Worm (Caenorhabditis elegans) whole organism, dauer: Measurements from ENCODE around the gene uev-2.

ENCODE experiments used
- unc-62 ChIP-seq: sonication (generic microtip); optimal IDR thresholded peaks from 2 replicates; lab custom pipeline; 2017; ENCODE audit warnings: missing biosample characterization, missing genetic modification reagents, missing genetic modification characterization

uev-2 gene

DNA sequence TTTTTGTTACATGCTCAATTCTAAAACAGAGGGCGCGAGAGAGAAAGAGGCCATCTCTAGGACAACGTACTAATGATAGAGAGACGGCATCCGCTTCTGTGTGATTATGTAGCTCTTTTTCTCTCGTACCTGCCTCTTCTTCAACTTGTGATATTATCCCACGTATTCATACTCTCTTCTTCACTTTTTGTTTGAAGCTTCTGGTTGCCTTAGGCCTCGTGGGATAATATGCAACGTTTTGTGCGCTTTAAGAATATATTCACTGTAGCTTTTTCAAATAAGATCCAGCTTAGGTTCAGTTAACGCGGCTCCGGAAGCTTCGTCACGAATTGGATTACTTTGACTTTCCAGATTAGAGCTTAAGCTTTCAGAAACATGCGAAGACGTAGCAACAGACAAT, at the start of gene uev-2, which contains the start of gene F56D2.8:
uev-2 (plus strand) TSS at position 360 of the 400 bp plus-strand sequence.
F56D2.8 (minus strand) TSS at position 101 of the 400 bp plus-strand sequence.
- no peak for TF ChIP-seq unc-62 (GFP tag; lab: Kevin White, UChicago)

DNA sequence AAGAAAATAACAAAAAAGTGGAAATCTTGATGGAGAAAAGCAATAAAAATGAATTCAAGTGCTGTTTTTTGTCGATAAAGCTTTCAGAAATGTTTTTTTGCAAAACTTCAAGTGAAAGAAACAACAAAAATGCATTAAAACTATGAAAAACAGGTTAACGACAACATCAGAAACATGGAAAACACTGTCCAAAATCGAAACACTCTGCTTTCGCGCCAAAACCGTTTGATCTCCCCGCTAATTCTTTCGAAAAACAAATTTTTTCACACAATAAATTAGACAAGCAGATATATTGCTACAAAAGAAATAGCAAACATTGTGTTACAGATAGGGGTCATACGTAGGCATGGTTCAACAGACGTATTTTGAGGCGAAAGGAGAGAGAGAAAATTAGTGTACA, 41.1 kb upstream of the uev-2 start:
- no peak for TF ChIP-seq unc-62 (GFP tag; lab: Kevin White, UChicago)

DNA sequence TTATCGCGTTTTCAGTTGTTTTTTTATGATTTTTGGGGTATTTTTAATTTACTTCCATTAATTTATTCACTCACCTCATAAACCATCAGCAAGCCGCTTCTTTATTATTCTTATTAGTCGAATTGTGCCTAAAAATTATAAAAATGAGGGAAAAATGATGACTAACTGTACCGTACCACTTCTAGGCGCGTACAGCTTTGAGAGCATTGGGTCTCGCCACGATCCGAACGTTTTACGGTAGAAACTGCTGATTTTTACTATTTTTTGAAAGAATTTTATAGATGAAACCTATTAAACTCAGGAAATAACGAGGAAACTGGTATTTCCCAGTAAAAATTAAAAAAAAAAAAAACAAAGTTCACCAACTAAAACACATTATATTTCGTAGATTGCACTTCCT, 39.9 kb upstream of the uev-2 start, which contains the start of gene D1044.6:
D1044.6 (minus strand) TSS at position 128 of the 400 bp plus-strand sequence.
- no peak for TF ChIP-seq unc-62 (GFP tag; lab: Kevin White, UChicago)

DNA sequence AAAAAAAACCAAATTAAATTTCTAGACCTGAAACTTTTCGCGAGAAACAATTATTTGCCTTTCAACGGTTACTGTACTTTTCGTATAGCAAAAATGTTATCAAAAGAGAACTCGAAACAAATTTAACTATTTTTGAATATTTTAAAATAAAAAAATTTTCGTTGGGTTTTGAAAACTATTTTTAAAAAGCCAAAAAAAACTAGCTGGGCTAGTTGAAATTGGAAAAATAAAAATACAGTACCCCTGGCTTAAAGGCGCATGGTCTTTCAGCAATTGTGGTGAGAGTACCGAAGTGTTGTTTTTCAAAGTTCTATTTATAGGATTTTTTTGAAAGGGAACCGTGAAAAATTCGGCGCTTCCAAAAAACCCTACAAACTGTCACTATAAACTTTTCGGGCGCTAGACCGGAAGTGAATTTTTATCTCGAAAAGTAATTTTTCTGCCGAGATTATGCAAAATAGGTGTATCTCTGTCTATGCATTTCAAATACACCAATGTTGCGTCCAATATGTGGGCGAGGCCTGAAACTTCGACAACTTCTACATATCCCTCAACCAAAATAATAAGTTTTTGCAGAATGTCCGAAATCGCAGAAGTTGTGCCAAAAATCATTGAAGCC, 39.1 kb upstream of the uev-2 start, which contains the start of gene D1044.1:
D1044.1 (plus strand) TSS at position 569 of the 619 bp plus-strand sequence.
- TF ChIP-seq unc-62 (GFP tag; lab: Kevin White, UChicago) = no peak

DNA sequence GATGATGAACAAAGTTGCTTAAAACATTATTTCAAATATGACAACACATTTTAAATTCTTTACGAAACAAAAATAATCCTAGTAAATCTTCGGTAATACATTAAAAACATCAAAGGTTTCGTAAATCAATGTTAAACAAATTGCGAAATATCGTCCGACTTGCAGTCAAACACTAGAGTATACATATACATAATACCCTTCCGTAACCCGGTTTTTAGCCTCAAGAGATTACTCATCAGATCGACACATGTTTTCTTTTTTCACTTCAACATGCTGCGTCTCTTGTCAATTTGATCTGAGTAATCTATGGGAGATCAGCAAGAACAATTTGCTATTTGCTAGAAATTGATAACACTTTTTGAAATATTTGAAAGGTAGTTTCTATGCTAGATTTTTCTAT, 36.6 kb upstream of the uev-2 start:
- no peak for TF ChIP-seq unc-62 (GFP tag; lab: Kevin White, UChicago)

DNA sequence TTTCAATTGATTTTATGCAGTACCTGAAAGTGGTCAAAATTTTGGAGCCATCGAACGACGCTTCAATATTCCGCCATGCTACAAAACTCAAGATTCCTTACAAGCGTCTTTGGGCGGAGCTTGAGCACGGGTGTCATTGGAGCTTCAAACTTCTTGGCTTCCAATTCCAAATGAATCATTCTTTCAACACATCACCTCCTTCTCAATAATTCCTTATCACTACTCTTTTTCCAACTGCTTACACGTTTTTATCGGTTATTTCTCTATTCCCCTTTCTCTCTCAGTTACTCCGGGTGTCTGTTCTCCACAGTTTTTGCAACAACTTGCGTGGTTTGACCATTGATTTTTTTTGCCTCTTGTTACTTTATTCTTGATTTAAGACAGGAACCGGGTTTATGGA, 36.2 kb upstream of the uev-2 start, which contains the start of gene F09F7.5:
F09F7.5 (plus strand) TSS at position 258 of the 400 bp plus-strand sequence.
- TF ChIP-seq unc-62 (GFP tag; lab: Kevin White, UChicago) = no peak

- no peak for TF ChIP-seq unc-62 (GFP tag; lab: Kevin White, UChicago)
These were observed 32.7 kb upstream of the uev-2 start for ce11 chrIII:5550193-5550592.

DNA sequence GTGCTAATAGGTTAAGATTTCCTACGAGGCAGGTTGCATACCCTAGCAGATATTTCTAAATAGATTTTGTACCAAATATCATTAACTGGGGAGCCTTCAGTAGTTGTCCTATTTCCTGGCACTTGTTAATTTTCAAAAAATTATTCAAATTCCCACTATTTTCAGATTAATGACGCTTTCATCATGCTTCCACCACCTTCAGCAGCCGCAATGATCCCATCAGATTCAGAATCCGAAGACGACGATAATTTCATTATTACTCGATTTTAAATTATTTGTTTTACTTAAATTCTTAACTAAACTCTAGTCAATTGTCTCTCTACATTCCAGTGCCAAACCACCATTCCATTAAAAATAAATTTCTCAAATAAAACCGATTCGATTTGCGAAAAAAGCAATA, 32.1 kb upstream of the uev-2 start:
- no peak for TF ChIP-seq unc-62 (GFP tag; lab: Kevin White, UChicago)

ce11 chrIII:5552072-5552667, 30.8 kb upstream of the uev-2 start, which contains the start of gene F09F7.6:
F09F7.6 (minus strand) TSS chrIII:5552135.
- no peak for TF ChIP-seq unc-62 (GFP tag; lab: Kevin White, UChicago)

- TF ChIP-seq unc-62 (GFP tag; lab: Kevin White, UChicago) = no peak
These were observed 29.8 kb upstream of the uev-2 start for ce11 chrIII:5553098-5553497.

DNA sequence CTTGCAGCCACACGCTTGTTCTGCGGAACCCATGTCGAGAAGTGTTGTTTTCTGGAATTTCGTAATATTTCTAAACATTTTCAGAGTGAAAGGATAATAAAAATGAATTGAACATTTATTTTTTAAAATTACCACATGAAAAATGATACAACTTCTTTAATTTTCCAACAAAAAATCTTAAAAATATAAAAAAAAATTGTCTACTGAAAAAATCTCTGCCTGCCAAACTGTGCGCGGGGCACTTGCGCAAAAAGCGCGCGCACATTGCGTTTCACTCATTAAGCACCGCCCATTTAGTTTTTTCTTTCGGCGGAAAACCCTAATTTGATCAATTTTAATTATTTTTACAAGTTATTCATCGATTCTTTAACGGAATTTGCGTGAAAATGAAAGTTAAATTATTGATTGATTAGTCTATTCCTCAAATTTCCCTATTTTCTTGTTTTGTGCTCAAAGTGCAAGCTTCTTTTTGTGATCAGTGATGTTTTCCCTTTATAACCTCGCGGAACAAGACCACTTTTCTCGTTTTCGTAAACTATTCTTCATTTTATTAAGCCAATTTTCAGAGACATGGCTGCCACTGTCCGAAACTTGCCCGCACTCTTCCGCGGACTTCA, 27.9 kb upstream of the uev-2 start, which contains the start of the genes nmad-1 and hach-1:
nmad-1 (minus strand) TSS at position 51 of the 617 bp plus-strand sequence.
hach-1 (plus strand) TSS at position 567 of the 617 bp plus-strand sequence.
- no peak for TF ChIP-seq unc-62 (GFP tag; lab: Kevin White, UChicago)

ce11 chrIII:5557246-5557819, 25.6 kb upstream of the uev-2 start, which contains the start of gene rpc-2:
rpc-2 (plus strand) TSS chrIII:5557365.
- TF ChIP-seq unc-62 (GFP tag; lab: Kevin White, UChicago) = no peak

DNA sequence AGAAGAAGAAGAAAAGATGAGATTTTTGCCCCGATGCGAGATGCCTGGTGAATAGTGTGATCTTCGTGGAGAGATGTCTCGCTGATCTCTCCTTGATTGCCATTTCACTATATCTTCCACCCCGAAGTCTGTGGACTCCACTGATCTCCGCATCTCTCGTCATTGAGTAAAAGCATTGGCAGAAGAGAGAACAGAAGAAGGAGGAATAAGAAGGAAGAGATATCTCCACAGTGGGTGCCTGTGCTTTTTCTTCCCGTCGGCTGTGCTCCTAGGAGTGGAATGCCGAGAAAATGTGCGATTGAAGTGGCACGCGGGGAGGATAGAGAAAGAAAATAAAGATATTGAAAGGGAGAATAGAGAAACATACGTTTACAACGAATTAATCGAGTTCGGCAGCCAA, 19.2 kb upstream of the uev-2 start:
- no peak for TF ChIP-seq unc-62 (GFP tag; lab: Kevin White, UChicago)

DNA sequence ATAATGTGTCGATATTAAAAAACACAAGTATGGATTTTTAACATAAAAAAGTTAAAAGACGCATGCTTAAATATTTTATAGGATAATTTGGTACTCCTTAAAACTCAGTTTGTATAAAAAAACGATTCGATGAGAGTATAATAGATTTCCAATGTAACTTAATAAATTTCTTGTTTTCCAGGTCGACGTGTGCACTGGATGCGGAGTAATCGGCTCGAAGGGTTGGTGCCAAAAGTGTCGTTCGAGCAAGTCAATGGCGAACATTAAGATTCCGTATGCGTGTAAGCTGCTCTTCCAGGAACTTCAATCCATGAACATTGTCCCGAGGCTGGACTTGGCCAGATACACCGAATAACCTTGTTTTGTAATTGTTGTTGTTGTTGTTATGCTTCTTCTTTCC, 18.6 kb upstream of the uev-2 start:
- TF ChIP-seq unc-62 (GFP tag; lab: Kevin White, UChicago) = no peak

DNA sequence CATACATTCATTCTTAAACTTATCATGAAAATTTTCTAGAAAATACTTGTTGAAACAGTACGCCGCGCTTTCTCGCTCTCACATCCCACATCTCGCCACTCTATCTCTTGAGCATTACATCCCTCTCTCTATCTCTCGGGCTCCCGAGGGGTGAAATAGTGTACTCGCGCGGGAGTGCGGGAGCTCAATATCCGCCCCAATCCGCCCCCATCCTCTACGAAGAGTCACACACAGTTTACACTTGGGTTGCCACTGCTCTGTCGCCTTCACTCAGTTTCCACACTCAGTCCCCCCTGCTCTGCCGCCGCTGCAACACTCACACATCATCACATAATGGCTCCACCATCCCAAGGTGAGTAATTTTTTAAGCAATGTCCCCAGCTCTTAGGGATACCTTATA, 18.1 kb upstream of the uev-2 start, which contains the start of gene mlc-3:
mlc-3 (plus strand) TSS at position 227 of the 400 bp plus-strand sequence.
- TF ChIP-seq unc-62 (GFP tag; lab: Kevin White, UChicago) = no peak

ce11 chrIII:5565699-5566098, 17.2 kb upstream of the uev-2 start:
- no peak for TF ChIP-seq unc-62 (GFP tag; lab: Kevin White, UChicago)
